Fruit fly (Drosophila melanogaster): ENCODE measurements around the gene CG33090.
A peak's percentile ranks its signal among the peaks of the same experiment; 100 is the strongest.

DNA sequence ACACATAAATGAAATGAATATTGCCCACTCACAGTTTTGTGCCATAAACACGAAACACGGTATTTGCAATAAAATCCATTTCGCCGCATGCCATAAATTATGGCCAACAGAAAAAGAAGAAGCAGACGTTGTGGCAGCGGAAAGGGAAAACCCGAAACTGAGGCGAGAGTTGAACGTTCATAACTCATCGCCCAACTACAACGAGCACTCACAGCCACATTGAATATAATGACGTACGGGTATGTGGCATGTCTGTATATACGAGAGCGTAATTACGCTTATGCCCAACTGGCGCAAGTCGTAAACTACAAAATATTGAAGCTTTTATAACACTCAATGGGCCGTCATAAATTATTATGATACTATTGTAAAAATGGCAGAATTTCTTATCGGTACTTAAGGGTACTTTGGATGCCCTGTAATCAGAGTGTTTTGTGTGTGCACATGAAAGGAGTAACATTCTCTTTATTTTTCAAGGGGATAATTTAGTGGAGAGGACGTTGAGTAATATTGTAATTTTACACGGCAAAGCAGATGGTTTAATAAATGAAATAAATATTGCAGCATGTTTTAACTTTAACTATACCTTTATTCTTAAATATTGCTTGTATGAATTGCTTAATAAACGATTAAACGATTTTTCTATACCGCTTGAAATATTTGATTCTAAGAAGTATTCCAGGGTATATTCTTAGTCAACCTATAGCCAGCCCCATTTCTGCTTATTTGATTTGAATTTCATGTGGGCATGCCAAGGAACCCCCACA, 60.5 kb downstream of the CG33090 start:
- TF ChIP-seq tai (GFP tag; optimal IDR thresholded peaks at IDR 0.05) (no peak), Abd-B (GFP tag; optimal IDR thresholded peaks at IDR 0.05) (no peak), woc (GFP tag; optimal IDR thresholded peaks at IDR 0.05) (peak; percentile 28), fru (GFP tag; optimal IDR thresholded peaks at IDR 0.05) (no peak), lola (GFP tag; optimal IDR thresholded peaks at IDR 0.05) (no peak), Rel (GFP tag; optimal IDR thresholded peaks at IDR 0.05) (peak; percentile 13), Rel (tag; optimal IDR thresholded peaks at IDR 0.05) (peak; percentile 55)
